Fruit fly (Drosophila melanogaster) whole organism, pupa: ENCODE data around the gene ss.

Source experiments
- CG12605 ChIP-seq: fragments of 200-800 bp; sonication (Bioruptor generic); IDR thresholded peaks from 2 replicates; pipeline ENCODE4 v1.3.6; 2022; ENCODE audit warnings: missing biosample characterization, missing genetic modification characterization
- CG8159 ChIP-seq: fragments of 200-800 bp; sonication (Bioruptor generic); optimal IDR thresholded peaks from 3 replicates; lab custom pipeline; 2018; ENCODE audit warnings: missing biosample characterization, mild to moderate bottlenecking, missing genetic modification characterization, moderate library complexity
- CG8301 ChIP-seq: fragments of 200-800 bp; sonication (Bioruptor generic); optimal IDR thresholded peaks from 2 replicates; lab custom pipeline; 2018; ENCODE audit warnings: missing biosample characterization, mild to moderate bottlenecking, missing genetic modification characterization
- CG9948 ChIP-seq: fragments of 200-800 bp; sonication (Bioruptor generic); optimal IDR thresholded peaks from 2 replicates; lab custom pipeline; 2018; ENCODE audit warnings: missing biosample characterization, mild to moderate bottlenecking, missing genetic modification characterization, moderate library complexity
- D1 ChIP-seq: fragments of 200-800 bp; sonication (Bioruptor generic); optimal IDR thresholded peaks from 2 replicates; lab custom pipeline; 2018; ENCODE audit warnings: missing biosample characterization, mild to moderate bottlenecking, missing genetic modification characterization, moderate library complexity
- EcR ChIP-seq: fragments of 200-800 bp; sonication (Bioruptor generic); optimal IDR thresholded peaks from 3 replicates; lab custom pipeline; 2019; ENCODE audit warnings: missing biosample characterization, missing genetic modification characterization, mild to moderate bottlenecking, moderate library complexity, missing genetic modification reagents
- Ets98B ChIP-seq: fragments of 200-800 bp; sonication (Bioruptor generic); IDR thresholded peaks from 2 replicates; pipeline ENCODE4 v1.3.6; 2022; ENCODE audit warnings: missing biosample characterization, missing genetic modification characterization
- Pif1A ChIP-seq: fragments of 200-800 bp; sonication (Bioruptor generic); optimal IDR thresholded peaks from 3 replicates; lab custom pipeline; 2016; ENCODE audit warnings: missing biosample characterization, missing genetic modification characterization
- Pif1B ChIP-seq: fragments of 200-800 bp; sonication (Bioruptor generic); optimal IDR thresholded peaks from 3 replicates; lab custom pipeline; 2016; ENCODE audit warnings: missing biosample characterization, missing genetic modification characterization
- Snoo ChIP-seq: fragments of 200-800 bp; sonication (Bioruptor generic); optimal IDR thresholded peaks from 3 replicates; lab custom pipeline; 2017; ENCODE audit warnings: missing biosample characterization, mild to moderate bottlenecking, missing genetic modification characterization, inconsistent platforms
- gl ChIP-seq: fragments of 200-800 bp; sonication (Bioruptor generic); optimal IDR thresholded peaks from 2 replicates; lab custom pipeline; 2018; ENCODE audit warnings: missing biosample characterization, mild to moderate bottlenecking, missing genetic modification characterization
- rn ChIP-seq: fragments of 200-800 bp; sonication (Bioruptor generic); IDR thresholded peaks from 2 replicates; pipeline ENCODE4 v1.3.6; 2022; ENCODE audit warnings: missing biosample characterization, missing genetic modification characterization

Gene ss

dm6 chr3R:16329797-16330196 lies 73.7 kb downstream of the ss start:
- TF ChIP-seq CG9948 = no peak
- no peak for TF ChIP-seq Snoo (tag; lab: Kevin White, UChicago)
- no peak for TF ChIP-seq Pif1B (GFP tag; lab: Kevin White, UChicago)
- no peak for TF ChIP-seq Pif1A (GFP tag; lab: Kevin White, UChicago)
- no peak for TF ChIP-seq Ets98B (GFP tag; lab: Robert Waterston, UW)
- TF ChIP-seq rn (GFP tag; lab: Robert Waterston, UW) = no peak
- TF ChIP-seq CG12605 (GFP tag; lab: Robert Waterston, UW) = no peak
- TF ChIP-seq CG8301 (tag; lab: Kevin White, UChicago) = no peak
- TF ChIP-seq, all 21 proteins: peak for 0

DNA sequence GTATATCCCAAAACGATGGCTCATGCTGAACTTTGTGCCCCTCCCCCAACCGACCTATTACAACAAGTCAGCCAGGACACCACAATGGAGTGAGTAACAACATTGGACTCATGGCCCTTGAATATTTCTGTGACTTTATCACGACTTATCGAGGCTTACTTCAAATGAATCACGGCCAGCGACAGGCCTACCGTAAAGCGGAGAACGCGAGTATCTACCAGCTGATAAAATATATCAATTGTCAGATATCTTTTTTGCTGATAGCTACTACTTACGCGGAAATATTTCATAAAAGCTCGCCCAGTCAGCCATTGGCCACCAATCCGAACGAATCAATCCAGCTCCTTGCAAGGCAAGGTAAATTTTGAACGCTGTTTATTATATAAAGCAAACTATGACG lies 75.9 kb downstream of the ss start, which contains the start of gene CG17930:
Gene CG17930, plus strand, starts transcription at position 301 of the 400 bp plus-strand sequence.
- TF ChIP-seq Snoo (tag; lab: Kevin White, UChicago) = no peak
- no peak for TF ChIP-seq EcR (GFP tag; lab: Kevin White, UChicago)
- TF ChIP-seq gl (tag; lab: Kevin White, UChicago) = no peak

DNA sequence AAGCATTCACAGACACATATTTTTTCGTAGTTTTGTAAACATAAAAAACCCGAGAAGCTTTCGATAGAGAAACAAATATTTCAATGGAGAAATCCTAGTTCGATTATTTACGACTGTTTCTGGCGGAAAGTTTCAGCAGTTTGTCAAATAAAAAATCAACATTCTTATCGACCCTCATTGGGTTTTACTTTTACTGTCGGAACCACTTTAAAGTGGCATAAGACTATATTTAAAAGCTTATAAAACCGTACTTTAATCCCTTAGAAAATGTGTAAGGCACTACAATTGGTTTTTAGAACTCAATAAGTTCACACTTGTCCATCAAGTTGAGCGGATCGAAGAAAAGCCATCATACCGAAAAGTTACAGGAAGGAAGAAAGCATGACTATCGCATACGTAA lies 78.3 kb downstream of the ss start, which contains the start of gene CG17929:
Gene CG17929, plus strand, starts transcription at position 301 of the 400 bp plus-strand sequence.
- TF ChIP-seq D1 (tag; lab: Kevin White, UChicago) (no peak), CG8159 (tag; lab: Kevin White, UChicago) (no peak), CG9948 (no peak)
